Worm (Caenorhabditis elegans) whole organism, L1 larva: ENCODE measurements around the gene T04H1.5.

Experiments
- C34B4.2 ChIP-seq: sonication (generic microtip); optimal IDR thresholded peaks from 2 replicates; lab custom pipeline; 2017; ENCODE audit warnings: mild to moderate bottlenecking, missing genetic modification characterization, missing compliant biosample characterization
- lin-39 ChIP-seq: fragments of 150-350 bp; optimal IDR thresholded peaks from 2 replicates; lab custom pipeline; 2014; ENCODE audit warnings: missing biosample characterization, missing genetic modification reagents, missing genetic modification characterization
- mab-9 ChIP-seq: fragments of 200-800 bp; sonication (Bioruptor generic); IDR thresholded peaks from 2 replicates; pipeline ENCODE4 v1.3.6; 2022; ENCODE audit warnings: missing genetic modification reagents, missing genetic modification characterization, missing compliant biosample characterization
- mdl-1 ChIP-seq, 2 experiments: fragments of 150-350 bp; optimal IDR thresholded peaks; 2 replicates each; lab custom pipeline; 2014 to 2017; ENCODE audit warnings: missing biosample characterization in 2 of 2, missing genetic modification characterization in 2 of 2, inconsistent platforms in 1 of 2
- nhr-12 ChIP-seq: sonication (generic microtip); optimal IDR thresholded peaks from 2 replicates; lab custom pipeline; 2017; ENCODE audit warnings: missing biosample characterization, missing genetic modification characterization
- nhr-237 ChIP-seq: fragments of 150-350 bp; optimal IDR thresholded peaks from 2 replicates; lab custom pipeline; 2014; ENCODE audit warnings: missing biosample characterization, missing genetic modification characterization
- nhr-76 ChIP-seq: sonication (generic microtip); optimal IDR thresholded peaks from 2 replicates; lab custom pipeline; 2017; ENCODE audit warnings: missing biosample characterization, missing genetic modification characterization
- skn-1 ChIP-seq: fragments of 150-350 bp; optimal IDR thresholded peaks from 2 replicates; lab custom pipeline; 2014; ENCODE audit warnings: missing biosample characterization, missing genetic modification characterization
- snpc-4 ChIP-seq: fragments of 150-350 bp; optimal IDR thresholded peaks from 2 replicates; lab custom pipeline; 2014; ENCODE audit warnings: missing biosample characterization, missing genetic modification characterization
- zip-4 ChIP-seq: fragments of 200-800 bp; sonication (Bioruptor generic); optimal IDR thresholded peaks from 2 replicates; lab custom pipeline; 2018; ENCODE audit warnings: mild to moderate bottlenecking, missing genetic modification characterization, moderate library complexity, missing compliant biosample characterization
- ztf-11 ChIP-seq, 2 experiments: sonication (generic microtip); optimal IDR thresholded peaks; 2 replicates each; lab custom pipeline; 2016 to 2017; ENCODE audit warnings: missing genetic modification characterization in 2 of 2, missing biosample characterization in 1 of 2, missing compliant biosample characterization in 1 of 2

DNA sequence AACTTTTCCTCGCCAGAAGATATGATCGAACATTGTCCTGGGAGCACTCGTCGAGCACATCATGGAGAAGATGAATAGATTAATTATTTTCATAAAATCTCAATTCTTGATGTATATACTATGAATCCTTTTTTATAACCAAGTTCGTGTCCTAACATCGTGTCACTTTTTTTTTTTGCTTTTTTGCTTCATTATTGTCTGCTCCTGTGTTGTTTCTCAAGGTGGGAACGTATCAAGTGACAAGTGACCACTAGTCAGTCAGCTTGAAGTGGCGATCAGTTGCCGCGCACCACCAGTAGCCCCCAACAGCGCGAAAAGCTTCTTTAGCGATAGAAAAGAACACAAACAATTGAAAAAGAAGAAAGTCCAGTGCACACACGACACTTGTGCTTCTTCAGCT, 1.1 kb downstream of the T04H1.5 start, which contains the start of gene lrx-1:
- no peak for TF ChIP-seq lin-39
- no peak for TF ChIP-seq nhr-237 (tag; lab: Kevin White, UChicago)
- no peak for TF ChIP-seq mdl-1 (tag; optimal IDR thresholded peaks at IDR 0.05; lab: Kevin White, UChicago)
- no peak for TF ChIP-seq nhr-12 (tag; lab: Kevin White, UChicago)
- no peak for TF ChIP-seq zip-4 (GFP tag; lab: Kevin White, UChicago)
- no peak for TF ChIP-seq nhr-76
- no peak for TF ChIP-seq snpc-4
- TF ChIP-seq ztf-11 (tag; optimal IDR thresholded peaks at IDR 0.05; lab: Kevin White, UChicago), result no peak
- no peak for TF ChIP-seq C34B4.2 (tag; lab: Kevin White, UChicago)
- TF ChIP-seq mab-9 (GFP tag; lab: Robert Waterston, UW), result no peak
- no peak for TF ChIP-seq skn-1 (tag; lab: Kevin White, UChicago)
